Fruit fly (Drosophila melanogaster) whole organism, embryonic: Measurements from ENCODE around the gene Acp98AB.

Source experiments
- ATbp ChIP-seq: fragments of 200-800 bp; sonication (Bioruptor generic); optimal IDR thresholded peaks from 2 replicates; lab custom pipeline; 2017; ENCODE audit warnings: missing biosample characterization, mild to moderate bottlenecking, missing genetic modification characterization, missing genetic modification reagents
- Adf1 ChIP-seq: fragments of 200-800 bp; sonication (Bioruptor generic); IDR thresholded peaks from 2 replicates; pipeline ENCODE4 v1.3.6; 2022; ENCODE audit warnings: missing biosample characterization, missing genetic modification characterization
- B-H1 ChIP-seq: fragments of 200-800 bp; sonication (Bioruptor generic); IDR thresholded peaks from 3 replicates; pipeline ENCODE4 v1.3.6; 2022; ENCODE audit warnings: missing biosample characterization, missing genetic modification characterization
- CG12236 ChIP-seq: fragments of 200-800 bp; sonication (Bioruptor generic); optimal IDR thresholded peaks from 2 replicates; lab custom pipeline; 2016; ENCODE audit warnings: missing biosample characterization, missing genetic modification characterization
- CG12391 ChIP-seq: fragments of 200-800 bp; sonication (Bioruptor generic); optimal IDR thresholded peaks from 3 replicates; lab custom pipeline; 2018; ENCODE audit warnings: missing biosample characterization, mild to moderate bottlenecking, missing genetic modification characterization, moderate library complexity
- CG14710 ChIP-seq: fragments of 200-800 bp; sonication (Bioruptor generic); optimal IDR thresholded peaks from 3 replicates; lab custom pipeline; 2019; ENCODE audit warnings: missing biosample characterization, mild to moderate bottlenecking, missing genetic modification characterization, moderate library complexity
- CG15011 ChIP-seq: fragments of 200-800 bp; sonication (Bioruptor generic); optimal IDR thresholded peaks from 3 replicates; lab custom pipeline; 2018; ENCODE audit warnings: missing biosample characterization, mild to moderate bottlenecking, missing genetic modification characterization
- CG1529 ChIP-seq: fragments of 200-800 bp; sonication (Bioruptor generic); optimal IDR thresholded peaks from 3 replicates; lab custom pipeline; 2018; ENCODE audit warnings: missing biosample characterization, missing genetic modification characterization
- CG15601 ChIP-seq: fragments of 200-800 bp; sonication (Bioruptor generic); optimal IDR thresholded peaks from 3 replicates; lab custom pipeline; 2019; ENCODE audit warnings: missing biosample characterization, mild to moderate bottlenecking, missing genetic modification characterization, moderate library complexity
- CG15696 ChIP-seq: fragments of 200-800 bp; sonication (Bioruptor generic); optimal IDR thresholded peaks from 2 replicates; lab custom pipeline; 2019; ENCODE audit warnings: missing biosample characterization, mild to moderate bottlenecking, missing genetic modification characterization, moderate library complexity
- CG1647 ChIP-seq: fragments of 200-800 bp; sonication (Bioruptor generic); optimal IDR thresholded peaks from 3 replicates; lab custom pipeline; 2016; ENCODE audit warnings: missing biosample characterization, missing genetic modification characterization
- CG17829 ChIP-seq: fragments of 200-800 bp; optimal IDR thresholded peaks from 2 replicates; lab custom pipeline; 2019; ENCODE audit warnings: missing biosample characterization, mild to moderate bottlenecking, missing genetic modification characterization, moderate library complexity
- CG31224 ChIP-seq: fragments of 200-800 bp; sonication (Bioruptor generic); IDR thresholded peaks from 2 replicates; pipeline ENCODE4 v1.3.6; 2022; ENCODE audit warnings: missing biosample characterization, missing genetic modification characterization
- CG31365 ChIP-seq: fragments of 200-800 bp; sonication (Bioruptor generic); optimal IDR thresholded peaks from 2 replicates; lab custom pipeline; 2018; ENCODE audit warnings: missing biosample characterization, mild to moderate bottlenecking, missing genetic modification characterization
- CG34422 ChIP-seq: fragments of 200-800 bp; sonication (Bioruptor generic); IDR thresholded peaks from 3 replicates; pipeline ENCODE4 v1.3.6; 2022; ENCODE audit warnings: missing biosample characterization, missing genetic modification characterization
- CG43689 ChIP-seq: fragments of 200-800 bp; sonication (Bioruptor generic); IDR thresholded peaks from 2 replicates; pipeline ENCODE4 v1.3.6; 2022; ENCODE audit warnings: missing biosample characterization, missing genetic modification characterization
- CG6654 ChIP-seq: fragments of 200-800 bp; sonication (Bioruptor generic); optimal IDR thresholded peaks from 2 replicates; lab custom pipeline; 2017; ENCODE audit warnings: missing biosample characterization, mild to moderate bottlenecking, missing genetic modification characterization
- CG6854 ChIP-seq: fragments of 200-800 bp; sonication (Bioruptor generic); optimal IDR thresholded peaks from 3 replicates; lab custom pipeline; 2017; ENCODE audit warnings: missing biosample characterization, mild to moderate bottlenecking, missing genetic modification characterization
- CG8290 ChIP-seq, 3 experiments: fragments of 200-800 bp; sonication (Bioruptor generic); optimal IDR thresholded peaks; 2 replicates each; lab custom pipeline; 2016 to 2019; ENCODE audit warnings: missing biosample characterization in 3 of 3, missing genetic modification characterization in 3 of 3, mild to moderate bottlenecking in 2 of 3, moderate library complexity in 1 of 3
- CoRest ChIP-seq: fragments of 200-800 bp; sonication (Bioruptor generic); optimal IDR thresholded peaks from 3 replicates; lab custom pipeline; 2018; ENCODE audit warnings: missing biosample characterization, mild to moderate bottlenecking, missing genetic modification characterization, moderate library complexity
- Deaf1 ChIP-seq: fragments of 200-800 bp; optimal IDR thresholded peaks from 3 replicates; lab custom pipeline; 2019; ENCODE audit warnings: missing biosample characterization, mild to moderate bottlenecking, missing genetic modification characterization, moderate library complexity
- Doc2 ChIP-seq: fragments of 200-800 bp; sonication (Bioruptor generic); IDR thresholded peaks from 2 replicates; pipeline ENCODE4 v1.3.6; 2022; ENCODE audit warnings: missing biosample characterization, missing genetic modification characterization
- ERR ChIP-seq: fragments of 200-800 bp; sonication (Bioruptor generic); optimal IDR thresholded peaks from 2 replicates; lab custom pipeline; 2016; ENCODE audit warnings: missing biosample characterization, missing genetic modification characterization
- Elba2 ChIP-seq: fragments of 200-800 bp; sonication (Bioruptor generic); optimal IDR thresholded peaks from 3 replicates; lab custom pipeline; 2016; ENCODE audit warnings: missing biosample characterization, missing genetic modification characterization
- H15 ChIP-seq: fragments of 200-800 bp; sonication (Bioruptor generic); IDR thresholded peaks from 3 replicates; pipeline ENCODE4 v1.3.6; 2022; ENCODE audit warnings: missing biosample characterization, missing genetic modification characterization
- HLH4C ChIP-seq: fragments of 200-800 bp; sonication (Bioruptor generic); IDR thresholded peaks from 3 replicates; pipeline ENCODE4 v1.3.6; 2022; ENCODE audit warnings: missing biosample characterization, missing genetic modification characterization; ENCODE audit not compliant: partially characterized antibody
- Hsf ChIP-seq: fragments of 200-800 bp; sonication (Bioruptor generic); optimal IDR thresholded peaks from 3 replicates; lab custom pipeline; 2016; ENCODE audit warnings: missing biosample characterization, missing genetic modification characterization
- Med ChIP-seq: fragments of 200-800 bp; sonication (Bioruptor generic); peaks from one replicate; lab custom pipeline; 2016; ENCODE audit warnings: missing biosample characterization, missing genetic modification characterization, mild to moderate bottlenecking, inconsistent platforms, moderate library complexity
- NC2β ChIP-seq: fragments of 200-800 bp; sonication (Bioruptor generic); optimal IDR thresholded peaks from 2 replicates; lab custom pipeline; 2016; ENCODE audit warnings: missing biosample characterization, missing genetic modification characterization
- Oaz ChIP-seq: fragments of 200-800 bp; sonication (Bioruptor generic); IDR thresholded peaks from 2 replicates; pipeline ENCODE4 v1.3.6; 2022; ENCODE audit warnings: missing biosample characterization, missing genetic modification characterization
- Sry-δ ChIP-seq: fragments of 200-800 bp; sonication (Bioruptor generic); optimal IDR thresholded peaks from 2 replicates; lab custom pipeline; 2016; ENCODE audit warnings: missing biosample characterization, missing genetic modification characterization
- TFAM ChIP-seq: fragments of 200-800 bp; sonication (Bioruptor generic); optimal IDR thresholded peaks from 2 replicates; lab custom pipeline; 2017; ENCODE audit warnings: missing biosample characterization, missing genetic modification characterization, inconsistent platforms
- Xbp1 ChIP-seq: fragments of 200-800 bp; sonication (Bioruptor generic); optimal IDR thresholded peaks from 3 replicates; lab custom pipeline; 2016; ENCODE audit warnings: missing biosample characterization, mild to moderate bottlenecking, missing genetic modification characterization
- Xrp1 ChIP-seq: fragments of 200-800 bp; sonication (Bioruptor generic); IDR thresholded peaks from 2 replicates; pipeline ENCODE4 v1.3.6; 2022; ENCODE audit warnings: missing biosample characterization, missing genetic modification characterization
- abd-A ChIP-seq: fragments of 200-800 bp; sonication (Bioruptor generic); optimal IDR thresholded peaks from 3 replicates; lab custom pipeline; 2019; ENCODE audit warnings: missing biosample characterization, mild to moderate bottlenecking, missing genetic modification characterization, moderate library complexity
- corto ChIP-seq: fragments of 200-800 bp; sonication (Bioruptor generic); optimal IDR thresholded peaks from 2 replicates; lab custom pipeline; 2016; ENCODE audit warnings: missing biosample characterization, mild to moderate bottlenecking, missing genetic modification characterization, moderate library complexity
- dimm ChIP-seq: fragments of 200-800 bp; sonication (Bioruptor generic); IDR thresholded peaks from 2 replicates; pipeline ENCODE4 v1.3.6; 2022; ENCODE audit warnings: missing biosample characterization, missing genetic modification characterization
- emc ChIP-seq: fragments of 200-800 bp; sonication (Bioruptor generic); optimal IDR thresholded peaks from 2 replicates; lab custom pipeline; 2016; ENCODE audit warnings: missing biosample characterization, missing genetic modification characterization
- gcm ChIP-seq: fragments of 200-800 bp; sonication (Bioruptor generic); optimal IDR thresholded peaks from 2 replicates; lab custom pipeline; 2019; ENCODE audit warnings: missing biosample characterization, mild to moderate bottlenecking, missing genetic modification characterization, moderate library complexity
- gro ChIP-seq: fragments of 200-800 bp; sonication (Bioruptor generic); optimal IDR thresholded peaks from 2 replicates; lab custom pipeline; 2016; ENCODE audit warnings: missing biosample characterization, missing genetic modification characterization
- hbn ChIP-seq: fragments of 200-800 bp; sonication (Bioruptor generic); IDR thresholded peaks from 2 replicates; pipeline ENCODE4 v1.3.6; 2022; ENCODE audit warnings: missing biosample characterization, missing genetic modification characterization; ENCODE audit not compliant: partially characterized antibody
- inv ChIP-seq: fragments of 200-800 bp; sonication (Bioruptor generic); IDR thresholded peaks from 2 replicates; pipeline ENCODE4 v1.3.6; 2022; ENCODE audit warnings: missing biosample characterization, missing genetic modification characterization; ENCODE audit not compliant: partially characterized antibody
- klu ChIP-seq: fragments of 200-800 bp; sonication (Bioruptor generic); IDR thresholded peaks from 2 replicates; pipeline ENCODE4 v1.3.6; 2022; ENCODE audit warnings: missing biosample characterization, missing genetic modification characterization
- run ChIP-seq: fragments of 200-800 bp; sonication (Bioruptor generic); optimal IDR thresholded peaks from 3 replicates; lab custom pipeline; 2018; ENCODE audit warnings: missing biosample characterization, mild to moderate bottlenecking, missing genetic modification characterization
- tio ChIP-seq: fragments of 200-800 bp; sonication (Bioruptor generic); optimal IDR thresholded peaks from 2 replicates; lab custom pipeline; 2017; ENCODE audit warnings: missing biosample characterization, missing genetic modification characterization, inconsistent platforms
- unc-4 ChIP-seq: fragments of 200-800 bp; sonication (Bioruptor generic); IDR thresholded peaks from 2 replicates; pipeline ENCODE4 v1.3.6; 2022; ENCODE audit warnings: missing biosample characterization, missing genetic modification characterization; ENCODE audit not compliant: partially characterized antibody
- vfl ChIP-seq: fragments of 200-800 bp; sonication (Bioruptor generic); optimal IDR thresholded peaks from 2 replicates; lab custom pipeline; 2016; ENCODE audit warnings: missing biosample characterization, missing genetic modification characterization
- yki ChIP-seq: fragments of >200 bp; optimal IDR thresholded peaks from 3 replicates; lab custom pipeline; 2018
- zen2 ChIP-seq: fragments of 200-800 bp; sonication (Bioruptor generic); IDR thresholded peaks from 3 replicates; pipeline ENCODE4 v1.3.6; 2022; ENCODE audit warnings: missing biosample characterization, missing genetic modification characterization; ENCODE audit not compliant: partially characterized antibody

Acp98AB gene

dm6 chr3R:27706581-27707181 is 12.0 kb downstream of the Acp98AB start, which contains the start of the genes CROT and CG12877 (continued):
- TF ChIP-seq Xbp1 (GFP tag; lab: Kevin White, UChicago) (peak; percentile 86), emc (GFP tag; lab: Kevin White, UChicago) (no peak), Elba2 (GFP tag; lab: Kevin White, UChicago) (peak; percentile 100), CG8290 (GFP tag; optimal IDR thresholded peaks at IDR 0.05; lab: Kevin White, UChicago) (no peak), CG8290 (tag; optimal IDR thresholded peaks at IDR 0.05; lab: Kevin White, UChicago) (peak; percentile 18 to 61), CG34422 (peak; percentile 18), CG15696 (tag; lab: Kevin White, UChicago) (peak; percentile 83), Xrp1 (GFP tag; lab: Robert Waterston, UW) (peak; percentile 76), CG12236 (GFP tag; lab: Kevin White, UChicago) (no peak), gcm (GFP tag; lab: Kevin White, UChicago) (peak; percentile 63), Hsf (GFP tag; lab: Kevin White, UChicago) (peak; percentile 75), CG6654 (GFP tag; lab: Kevin White, UChicago) (peak; percentile 56), CG1647 (peak; percentile 32), abd-A (tag; lab: Kevin White, UChicago) (no peak), CG12391 (peak; percentile 89), Doc2 (GFP tag; lab: Robert Waterston, UW) (peak; percentile 59; the same call in 1 of the 2 replicates), Sry-δ (GFP tag; lab: Kevin White, UChicago) (no peak), zen2 (no peak), CG6854 (peak; percentile 37), tio (no peak), NC2β (GFP tag; lab: Kevin White, UChicago) (peak; percentile 41), Adf1 (GFP tag; lab: Robert Waterston, UW) (peak; percentile 41), CG14710 (peak; percentile 86), Deaf1 (tag; lab: Kevin White, UChicago) (peak; percentile 27), B-H1 (GFP tag; lab: Robert Waterston, UW) (peak; percentile 28; the same call in 1 of the 3 replicates), inv (no peak), Oaz (GFP tag; lab: Robert Waterston, UW) (peak; percentile 68; the same call in 1 of the 2 replicates), HLH4C (GFP tag; lab: Robert Waterston, UW) (no peak), vfl (GFP tag; lab: Kevin White, UChicago) (peak; percentile 41), hbn (GFP tag; lab: Robert Waterston, UW) (no peak), run (tag; lab: Kevin White, UChicago) (peak; percentile 24), CG31224 (GFP tag; lab: Robert Waterston, UW) (peak; percentile 66), dimm (GFP tag; lab: Robert Waterston, UW) (peak; percentile 29; the same call in 1 of the 2 replicates), ERR (GFP tag; lab: Kevin White, UChicago) (no peak), CoRest (tag; lab: Kevin White, UChicago) (peak; percentile 92), ATbp (GFP tag; lab: Kevin White, UChicago) (peak; percentile 69), CG15601 (tag; lab: Kevin White, UChicago) (peak; percentile 72), TFAM (GFP tag; lab: Kevin White, UChicago) (peak; percentile 13), yki (no peak), CG15011 (no peak), gro (GFP tag; lab: Kevin White, UChicago) (peak; percentile 17), CG31365 (tag; lab: Kevin White, UChicago) (no peak), CG43689 (GFP tag; lab: Robert Waterston, UW) (no peak), CG17829 (peak; percentile 76), CG1529 (GFP tag; lab: Kevin White, UChicago) (peak; percentile 57), H15 (GFP tag; lab: Robert Waterston, UW) (peak; percentile 63; the same call in 2 of the 3 replicates), corto (GFP tag; lab: Kevin White, UChicago) (peak; percentile 4), Med (GFP tag; lab: Kevin White, UChicago) (peak; percentile 54), unc-4 (GFP tag; lab: Robert Waterston, UW) (peak; percentile 31; the same call in 1 of the 2 replicates), klu (peak; percentile 74; the same call in 1 of the 2 replicates)
